Worm (Caenorhabditis elegans) whole organism, dauer: ENCODE results near the gene clp-2.

Experiments used
- unc-62 ChIP-seq: sonication (generic microtip); optimal IDR thresholded peaks from 2 replicates; lab custom pipeline; 2017; ENCODE audit warnings: missing biosample characterization, missing genetic modification reagents, missing genetic modification characterization

clp-2 gene

ce11 chrIII:4666753-4667400 lies 36.9 kb downstream of the clp-2 start:
- TF ChIP-seq unc-62 (GFP tag; lab: Kevin White, UChicago) = no peak

- no peak for TF ChIP-seq unc-62 (GFP tag; lab: Kevin White, UChicago)
Observed at ce11 chrIII:4665272-4665671, 38.6 kb downstream of the clp-2 start, which contains the start of gene T23F11.4. T23F11.4 (minus strand) TSS chrIII:4665372.

- no peak for TF ChIP-seq unc-62 (GFP tag; lab: Kevin White, UChicago)
Observed at ce11 chrIII:4659426-4659825, 44.4 kb downstream of the clp-2 start.

- TF ChIP-seq unc-62 (GFP tag; lab: Kevin White, UChicago) = no peak
Observed at ce11 chrIII:4658384-4658844, 45.4 kb downstream of the clp-2 start, which contains the start of gene cdka-1. cdka-1 (plus strand) TSS chrIII:4658794.

- no peak for TF ChIP-seq unc-62 (GFP tag; lab: Kevin White, UChicago)
Observed at ce11 chrIII:4657386-4657785, 46.4 kb downstream of the clp-2 start.

DNA sequence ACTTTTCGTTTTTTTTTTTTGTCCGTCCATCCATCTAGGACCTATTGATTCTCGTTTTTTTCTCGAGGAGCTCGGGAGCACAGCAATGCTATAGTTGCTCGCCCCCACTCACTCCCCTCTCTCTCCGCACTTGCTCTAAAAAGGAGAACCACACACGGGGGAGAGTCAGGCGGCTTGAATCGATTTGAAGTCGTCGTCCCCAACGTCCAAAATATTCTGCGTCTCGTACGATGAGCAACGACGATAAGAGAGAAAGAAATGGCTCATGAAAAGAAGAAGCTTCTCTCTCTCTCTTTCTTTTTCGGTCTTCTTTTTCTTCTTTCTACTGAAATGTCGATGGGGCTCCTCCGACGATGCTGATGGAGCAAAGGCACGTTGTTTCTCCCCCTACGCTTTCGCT lies 47.4 kb downstream of the clp-2 start:
- TF ChIP-seq unc-62 (GFP tag; lab: Kevin White, UChicago) = no peak

ce11 chrIII:4655402-4655801 lies 48.4 kb downstream of the clp-2 start, which contains the start of gene T23F11.2:
T23F11.2 (minus strand) TSS chrIII:4655502.
- no peak for TF ChIP-seq unc-62 (GFP tag; lab: Kevin White, UChicago)

- TF ChIP-seq unc-62 (GFP tag; lab: Kevin White, UChicago) = no peak
Observed at ce11 chrIII:4653912-4654311, 49.9 kb downstream of the clp-2 start.

- no peak for TF ChIP-seq unc-62 (GFP tag; lab: Kevin White, UChicago)
Observed at ce11 chrIII:4653374-4653773, 50.5 kb downstream of the clp-2 start.
